Worm (Caenorhabditis elegans) whole organism, L1 larva: ENCODE data around the gene pha-4.

Source experiments
- C04F5.9 ChIP-seq: sonication (generic microtip); optimal IDR thresholded peaks from 2 replicates; lab custom pipeline; 2016; ENCODE audit warnings: missing genetic modification characterization, missing compliant biosample characterization
- C16A3.4 ChIP-seq: fragments of 150-350 bp; optimal IDR thresholded peaks from 2 replicates; lab custom pipeline; 2014; ENCODE audit warnings: missing biosample characterization, missing genetic modification characterization
- C34B4.2 ChIP-seq: sonication (generic microtip); optimal IDR thresholded peaks from 2 replicates; lab custom pipeline; 2017; ENCODE audit warnings: mild to moderate bottlenecking, missing genetic modification characterization, missing compliant biosample characterization
- Y116A8C.19 ChIP-seq: sonication (generic microtip); optimal IDR thresholded peaks from 2 replicates; lab custom pipeline; 2016; ENCODE audit warnings: missing compliant biosample characterization, missing genetic modification characterization, borderline replicate concordance
- aha-1 ChIP-seq: fragments of 150-350 bp; optimal IDR thresholded peaks from 2 replicates; lab custom pipeline; 2014; ENCODE audit warnings: missing biosample characterization, missing genetic modification characterization
- alr-1 ChIP-seq: fragments of 200-800 bp; sonication (Bioruptor generic); optimal IDR thresholded peaks from 2 replicates; lab custom pipeline; 2018; ENCODE audit warnings: borderline replicate concordance, mild to moderate bottlenecking, missing genetic modification characterization, missing compliant biosample characterization
- ama-1 ChIP-seq: fragments of 150-350 bp; optimal IDR thresholded peaks from 2 replicates; lab custom pipeline; 2014
- blmp-1 ChIP-seq: fragments of 150-350 bp; optimal IDR thresholded peaks from 2 replicates; lab custom pipeline; 2014; ENCODE audit warnings: missing biosample characterization, missing genetic modification characterization
- ceh-63 ChIP-seq: fragments of 200-800 bp; sonication (Bioruptor generic); optimal IDR thresholded peaks from 2 replicates; lab custom pipeline; 2018; ENCODE audit warnings: mild to moderate bottlenecking, missing genetic modification characterization, missing compliant biosample characterization
- ceh-82 ChIP-seq, 3 experiments: fragments of 150-350 bp in 1 of 3; sonication (generic microtip) in 2 of 3; optimal IDR thresholded peaks; 2 replicates each; lab custom pipeline; 2014 to 2017; ENCODE audit warnings: missing biosample characterization in 3 of 3, missing genetic modification characterization in 3 of 3
- ceh-88 ChIP-seq: fragments of 200-800 bp; sonication (Bioruptor generic); IDR thresholded peaks from 2 replicates; pipeline ENCODE4 v1.3.6; 2022; ENCODE audit warnings: missing genetic modification characterization, missing compliant biosample characterization
- ceh-90 ChIP-seq: sonication (generic microtip); optimal IDR thresholded peaks from 2 replicates; lab custom pipeline; 2016; ENCODE audit warnings: missing genetic modification characterization, missing compliant biosample characterization
- dpl-1 ChIP-seq, 3 experiments: fragments of 150-350 bp in 2 of 3; sonication (generic microtip) in 1 of 3; optimal IDR thresholded peaks; 2 replicates each; lab custom pipeline; 2014 to 2017; ENCODE audit warnings: missing biosample characterization in 3 of 3, missing genetic modification characterization in 3 of 3, missing genetic modification reagents in 3 of 3
- dsc-1 ChIP-seq: sonication (generic microtip); optimal IDR thresholded peaks from 2 replicates; lab custom pipeline; 2016; ENCODE audit warnings: mild to moderate bottlenecking, missing genetic modification characterization, missing compliant biosample characterization
- efl-1 ChIP-seq, 4 experiments: fragments of 150-350 bp; optimal IDR thresholded peaks in 3 of 4; peaks in 1 of 4; 1 replicate in 1 of 4; 2 replicates in 3 of 4; lab custom pipeline; 2014; ENCODE audit warnings: missing biosample characterization in 2 of 4, missing genetic modification characterization in 2 of 4, missing genetic modification reagents in 2 of 4
- efl-3 ChIP-seq: fragments of 200-800 bp; sonication (Bioruptor generic); optimal IDR thresholded peaks from 2 replicates; lab custom pipeline; 2018; ENCODE audit warnings: mild to moderate bottlenecking, missing genetic modification characterization, missing compliant biosample characterization
- egl-13 ChIP-seq: sonication (generic microtip); optimal IDR thresholded peaks from 2 replicates; lab custom pipeline; 2016; ENCODE audit warnings: missing genotype, missing genetic modification reagents, missing genetic modification characterization, missing compliant biosample characterization
- elt-2 ChIP-seq: sonication (generic microtip); optimal IDR thresholded peaks from 2 replicates; lab custom pipeline; 2016; ENCODE audit warnings: missing genetic modification characterization, mild to moderate bottlenecking, inconsistent platforms, missing compliant biosample characterization, missing genetic modification reagents
- ets-5 ChIP-seq: fragments of 200-800 bp; sonication (Bioruptor generic); IDR thresholded peaks from 2 replicates; pipeline ENCODE4 v1.3.6; 2022; ENCODE audit warnings: missing genetic modification characterization, missing compliant biosample characterization
- fkh-10 ChIP-seq: sonication (generic microtip); optimal IDR thresholded peaks from 2 replicates; lab custom pipeline; 2017; ENCODE audit warnings: missing biosample characterization, missing genetic modification reagents, missing genetic modification characterization
- fkh-4 ChIP-seq: sonication (generic microtip); optimal IDR thresholded peaks from 2 replicates; lab custom pipeline; 2016; ENCODE audit warnings: missing compliant biosample characterization, missing genetic modification characterization, borderline replicate concordance
- hlh-17 ChIP-seq: fragments of 200-800 bp; sonication (Bioruptor generic); optimal IDR thresholded peaks from 2 replicates; lab custom pipeline; 2018; ENCODE audit warnings: missing genetic modification characterization, mild to moderate bottlenecking, missing compliant biosample characterization, moderate library complexity, borderline replicate concordance
- hlh-4 ChIP-seq: sonication (generic microtip); optimal IDR thresholded peaks from 2 replicates; lab custom pipeline; 2016; ENCODE audit warnings: mild to moderate bottlenecking, missing genetic modification characterization, missing compliant biosample characterization
- hpl-2 ChIP-seq: fragments of 150-350 bp; optimal IDR thresholded peaks from 2 replicates; lab custom pipeline; 2014; ENCODE audit warnings: missing biosample characterization, missing genetic modification reagents, missing genetic modification characterization
- lin-13 ChIP-seq: fragments of 150-350 bp; optimal IDR thresholded peaks from 2 replicates; lab custom pipeline; 2014; ENCODE audit warnings: missing biosample characterization, missing genetic modification reagents, missing genetic modification characterization
- lin-14 ChIP-seq: fragments of 200-800 bp; sonication (Bioruptor generic); optimal IDR thresholded peaks from 2 replicates; lab custom pipeline; 2018; ENCODE audit warnings: mild to moderate bottlenecking, missing genetic modification characterization, moderate library complexity, missing compliant biosample characterization
- lir-3 ChIP-seq: sonication (generic microtip); optimal IDR thresholded peaks from 2 replicates; lab custom pipeline; 2016; ENCODE audit warnings: mild to moderate bottlenecking, missing genetic modification characterization, moderate library complexity, missing compliant biosample characterization; ENCODE audit not compliant: poor library complexity
- lsy-2 ChIP-seq, 2 experiments: fragments of 150-350 bp; optimal IDR thresholded peaks; 2 replicates each; lab custom pipeline; 2014; ENCODE audit warnings: missing biosample characterization in 2 of 2, missing genetic modification characterization in 2 of 2
- mep-1 ChIP-seq: fragments of 150-350 bp; optimal IDR thresholded peaks from 2 replicates; lab custom pipeline; 2014; ENCODE audit warnings: missing biosample characterization, missing genetic modification characterization
- nhr-237 ChIP-seq: fragments of 150-350 bp; optimal IDR thresholded peaks from 2 replicates; lab custom pipeline; 2014; ENCODE audit warnings: missing biosample characterization, missing genetic modification characterization
- nhr-47 ChIP-seq: sonication (generic microtip); optimal IDR thresholded peaks from 2 replicates; lab custom pipeline; 2016; ENCODE audit warnings: mild to moderate bottlenecking, missing genetic modification characterization, moderate library complexity, missing compliant biosample characterization
- nhr-76 ChIP-seq: sonication (generic microtip); optimal IDR thresholded peaks from 2 replicates; lab custom pipeline; 2017; ENCODE audit warnings: missing biosample characterization, missing genetic modification characterization
- nhr-77 ChIP-seq: fragments of 150-350 bp; optimal IDR thresholded peaks from 2 replicates; lab custom pipeline; 2014; ENCODE audit warnings: missing biosample characterization, missing genetic modification characterization
- nhr-84 ChIP-seq: sonication (generic microtip); optimal IDR thresholded peaks from 2 replicates; lab custom pipeline; 2017; ENCODE audit warnings: missing biosample characterization, missing genetic modification characterization
- nhr-90 ChIP-seq: sonication (generic microtip); optimal IDR thresholded peaks from 2 replicates; lab custom pipeline; 2016; ENCODE audit warnings: mild to moderate bottlenecking, missing genetic modification characterization, missing compliant biosample characterization; ENCODE audit not compliant: poor library complexity
- pag-3 ChIP-seq: sonication (generic microtip); optimal IDR thresholded peaks from 2 replicates; lab custom pipeline; 2017; ENCODE audit warnings: missing genetic modification characterization, mild to moderate bottlenecking, missing compliant biosample characterization, antibody characterized with exemption, borderline replicate concordance; ENCODE audit not compliant: insufficient read depth
- pqm-1 ChIP-seq: sonication (generic microtip); optimal IDR thresholded peaks from 3 replicates; lab custom pipeline; 2017; ENCODE audit warnings: missing biosample characterization, missing genetic modification characterization
- rnt-1 ChIP-seq: sonication (generic microtip); optimal IDR thresholded peaks from 2 replicates; lab custom pipeline; 2016; ENCODE audit warnings: mild to moderate bottlenecking, missing genetic modification characterization, moderate library complexity, missing compliant biosample characterization
- snpc-4 ChIP-seq: fragments of 150-350 bp; optimal IDR thresholded peaks from 2 replicates; lab custom pipeline; 2014; ENCODE audit warnings: missing biosample characterization, missing genetic modification characterization
- snu-23 ChIP-seq: sonication (generic microtip); optimal IDR thresholded peaks from 2 replicates; lab custom pipeline; 2016; ENCODE audit warnings: missing genetic modification characterization, missing compliant biosample characterization
- sox-4 ChIP-seq: sonication (generic microtip); optimal IDR thresholded peaks from 2 replicates; lab custom pipeline; 2016; ENCODE audit warnings: missing genetic modification characterization, missing compliant biosample characterization
- swsn-7 ChIP-seq: sonication (generic microtip); optimal IDR thresholded peaks from 2 replicates; lab custom pipeline; 2016; ENCODE audit warnings: missing genetic modification characterization, missing compliant biosample characterization
- tlp-1 ChIP-seq: fragments of 150-350 bp; optimal IDR thresholded peaks from 2 replicates; lab custom pipeline; 2014; ENCODE audit warnings: missing biosample characterization, missing genetic modification characterization
- unc-130 ChIP-seq: fragments of 150-350 bp; optimal IDR thresholded peaks from 2 replicates; lab custom pipeline; 2017; ENCODE audit warnings: missing biosample characterization, missing genetic modification characterization, inconsistent platforms
- unc-62 ChIP-seq: fragments of 150-350 bp; optimal IDR thresholded peaks from 2 replicates; lab custom pipeline; 2014; ENCODE audit warnings: missing biosample characterization, missing genetic modification reagents, missing genetic modification characterization
- unc-98 ChIP-seq: fragments of 200-800 bp; sonication (Bioruptor generic); IDR thresholded peaks from 2 replicates; pipeline ENCODE4 v1.3.6; 2022; ENCODE audit warnings: missing genetic modification characterization, missing compliant biosample characterization
- vab-15 ChIP-seq: sonication (generic microtip); optimal IDR thresholded peaks from 2 replicates; lab custom pipeline; 2017; ENCODE audit warnings: missing genotype, mild to moderate bottlenecking, missing genetic modification characterization, missing compliant biosample characterization
- xbp-1 ChIP-seq: sonication (generic microtip); optimal IDR thresholded peaks from 2 replicates; lab custom pipeline; 2016; ENCODE audit warnings: missing genetic modification characterization, missing compliant biosample characterization
- zag-1 ChIP-seq: fragments of 150-350 bp; optimal IDR thresholded peaks from 2 replicates; lab custom pipeline; 2014; ENCODE audit warnings: missing biosample characterization, missing genetic modification characterization
- zip-4 ChIP-seq: fragments of 200-800 bp; sonication (Bioruptor generic); optimal IDR thresholded peaks from 2 replicates; lab custom pipeline; 2018; ENCODE audit warnings: mild to moderate bottlenecking, missing genetic modification characterization, moderate library complexity, missing compliant biosample characterization
- ztf-11 ChIP-seq, 2 experiments: sonication (generic microtip); optimal IDR thresholded peaks; 2 replicates each; lab custom pipeline; 2016 to 2017; ENCODE audit warnings: missing genetic modification characterization in 2 of 2, missing biosample characterization in 1 of 2, missing compliant biosample characterization in 1 of 2

The pha-4 gene

ce11 chrV:20778257-20778697 is 25.4 kb downstream of the pha-4 start (continued):
- TF ChIP-seq blmp-1 (tag; lab: Kevin White, UChicago) (peak; percentile 69), nhr-237 (peak; percentile 94), lsy-2 (tag; optimal IDR thresholded peaks at IDR 0.05; lab: Kevin White, UChicago) (peak; percentile 94 to 95), efl-3 (GFP tag; lab: Kevin White, UChicago) (peak; percentile 58), pqm-1 (tag; lab: Kevin White, UChicago) (peak; percentile 90), nhr-76 (tag; lab: Kevin White, UChicago) (no peak), rnt-1 (tag; lab: Kevin White, UChicago) (peak; percentile 94), ceh-82 (tag; optimal IDR thresholded peaks at IDR 0.05; lab: Kevin White, UChicago) (peak; percentile 90 to 95 (median 92)), efl-1 (optimal IDR thresholded peaks at IDR 0.05; lab: Kevin White, UChicago) (peak; percentile 88 to 96), efl-1 (GFP tag; optimal IDR thresholded peaks at IDR 0.05 in 1 of 2; lab: Kevin White, UChicago) (peak; percentile 61 to 96), egl-13 (tag; lab: Kevin White, UChicago) (peak; percentile 98), C16A3.4 (peak; percentile 97), mep-1 (tag; lab: Kevin White, UChicago) (peak; percentile 98), unc-62 (GFP tag; lab: Kevin White, UChicago) (no peak), lin-14 (GFP tag; lab: Kevin White, UChicago) (peak; percentile 100), ama-1 (lab: Kevin White, UChicago) (peak; percentile 75), nhr-90 (tag; lab: Kevin White, UChicago) (peak; percentile 97), nhr-47 (peak; percentile 99), hlh-4 (tag; lab: Kevin White, UChicago) (no peak), hpl-2 (GFP tag; lab: Kevin White, UChicago) (peak; percentile 92), ceh-90 (tag; lab: Kevin White, UChicago) (no peak), fkh-10 (peak; percentile 98), zip-4 (GFP tag; lab: Kevin White, UChicago) (peak; percentile 91), unc-130 (tag; lab: Kevin White, UChicago) (peak; percentile 98), zag-1 (peak; percentile 78), aha-1 (tag; lab: Kevin White, UChicago) (peak; percentile 77), snpc-4 (peak; percentile 73), snu-23 (peak; percentile 100), ztf-11 (tag; optimal IDR thresholded peaks at IDR 0.05; lab: Kevin White, UChicago) (peak in 1 of 2 experiments; percentile 95), dpl-1 (GFP tag; optimal IDR thresholded peaks at IDR 0.05; lab: Kevin White, UChicago) (peak; percentile 70 to 75 (median 71)), nhr-84 (tag; lab: Kevin White, UChicago) (no peak), dsc-1 (tag; lab: Kevin White, UChicago) (peak; percentile 99), C34B4.2 (tag; lab: Kevin White, UChicago) (peak; percentile 58), elt-2 (tag; lab: Kevin White, UChicago) (peak; percentile 85), ceh-63 (GFP tag; lab: Kevin White, UChicago) (peak; percentile 59), nhr-77 (peak; percentile 97), sox-4 (tag; lab: Kevin White, UChicago) (peak; percentile 94), Y116A8C.19 (tag; lab: Kevin White, UChicago) (peak; percentile 41), C04F5.9 (tag; lab: Kevin White, UChicago) (peak; percentile 89), lin-13 (GFP tag; lab: Kevin White, UChicago) (peak; percentile 95), fkh-4 (tag; lab: Kevin White, UChicago) (peak; percentile 83), ceh-88 (GFP tag; lab: Robert Waterston, UW) (peak; percentile 95), xbp-1 (peak; percentile 99), lir-3 (tag; lab: Kevin White, UChicago) (peak; percentile 90), hlh-17 (GFP tag; lab: Kevin White, UChicago) (no peak), ets-5 (GFP tag; lab: Robert Waterston, UW) (no peak), alr-1 (tag; lab: Kevin White, UChicago) (no peak), swsn-7 (tag; lab: Kevin White, UChicago) (peak; percentile 100), pag-3 (tag; lab: Kevin White, UChicago) (no peak), unc-98 (peak; percentile 64; the same call in 1 of the 2 replicates), vab-15 (tag; lab: Kevin White, UChicago) (peak; percentile 84), tlp-1 (tag; lab: Kevin White, UChicago) (no peak)
